Fruit fly (Drosophila melanogaster) whole organism, embryonic: Measurements from ENCODE around the gene CG6753.

Experiments
- B-H2 ChIP-seq: fragments of 200-800 bp; sonication (Bioruptor generic); optimal IDR thresholded peaks from 2 replicates; lab custom pipeline; 2018; ENCODE audit warnings: missing biosample characterization, mild to moderate bottlenecking, missing genetic modification characterization
- CG1024 ChIP-seq: fragments of 200-800 bp; sonication (Bioruptor generic); IDR thresholded peaks from 2 replicates; pipeline ENCODE4 v1.3.6; 2022; ENCODE audit warnings: missing biosample characterization, missing genetic modification characterization
- CG11456 ChIP-seq: fragments of 200-800 bp; sonication (Bioruptor generic); IDR thresholded peaks from 3 replicates; pipeline ENCODE4 v1.3.6; 2022; ENCODE audit warnings: missing biosample characterization, missing genetic modification characterization
- CG12219 ChIP-seq: fragments of 200-800 bp; sonication (Bioruptor generic); optimal IDR thresholded peaks from 3 replicates; lab custom pipeline; 2018; ENCODE audit warnings: missing biosample characterization, mild to moderate bottlenecking, missing genetic modification characterization
- CG12236 ChIP-seq: fragments of 200-800 bp; sonication (Bioruptor generic); optimal IDR thresholded peaks from 2 replicates; lab custom pipeline; 2016; ENCODE audit warnings: missing biosample characterization, missing genetic modification characterization
- CG12769 ChIP-seq: fragments of 200-800 bp; sonication (Bioruptor generic); optimal IDR thresholded peaks from 2 replicates; lab custom pipeline; 2019; ENCODE audit warnings: missing biosample characterization, mild to moderate bottlenecking, missing genetic modification characterization, moderate library complexity
- CG13296 ChIP-seq: fragments of 200-800 bp; sonication (Bioruptor generic); optimal IDR thresholded peaks from 3 replicates; lab custom pipeline; 2018; ENCODE audit warnings: missing biosample characterization, mild to moderate bottlenecking, missing genetic modification characterization
- CG14014 ChIP-seq: fragments of 200-800 bp; sonication (Bioruptor generic); IDR thresholded peaks from 2 replicates; pipeline ENCODE4 v1.3.6; 2022; ENCODE audit warnings: missing biosample characterization, missing genetic modification characterization
- CG17186 ChIP-seq: fragments of 200-800 bp; sonication (Bioruptor generic); optimal IDR thresholded peaks from 3 replicates; lab custom pipeline; 2017; ENCODE audit warnings: missing biosample characterization, missing genetic modification reagents, missing genetic modification characterization
- CG18476 ChIP-seq: fragments of 200-800 bp; sonication (Bioruptor generic); optimal IDR thresholded peaks from 2 replicates; lab custom pipeline; 2016; ENCODE audit warnings: missing biosample characterization, mild to moderate bottlenecking, missing genetic modification characterization
- CG2889 ChIP-seq: fragments of 200-800 bp; sonication (Bioruptor generic); IDR thresholded peaks from 3 replicates; pipeline ENCODE4 v1.3.6; 2022; ENCODE audit warnings: missing biosample characterization, missing genetic modification characterization
- CG32532 ChIP-seq: fragments of 200-800 bp; sonication (Bioruptor generic); IDR thresholded peaks from 2 replicates; pipeline ENCODE4 v1.3.6; 2022; ENCODE audit warnings: missing biosample characterization, missing genetic modification characterization
- CG3838 ChIP-seq: fragments of 200-800 bp; sonication (Bioruptor generic); optimal IDR thresholded peaks from 3 replicates; lab custom pipeline; 2016; ENCODE audit warnings: missing biosample characterization, missing genetic modification characterization
- CG4360 ChIP-seq: fragments of 200-800 bp; sonication (Bioruptor generic); IDR thresholded peaks from 2 replicates; pipeline ENCODE4 v1.3.6; 2022; ENCODE audit warnings: missing biosample characterization, missing genetic modification characterization
- CG4404 ChIP-seq: fragments of 200-800 bp; sonication (Bioruptor generic); IDR thresholded peaks from 2 replicates; pipeline ENCODE4 v1.3.6; 2022; ENCODE audit warnings: missing biosample characterization, missing genetic modification characterization
- CG4730 ChIP-seq: fragments of 200-800 bp; sonication (Bioruptor generic); IDR thresholded peaks from 2 replicates; pipeline ENCODE4 v1.3.6; 2022; ENCODE audit warnings: missing biosample characterization, missing genetic modification characterization
- CG6272 ChIP-seq: fragments of 200-800 bp; sonication (Bioruptor generic); IDR thresholded peaks from 2 replicates; pipeline ENCODE4 v1.3.6; 2022; ENCODE audit warnings: missing biosample characterization, missing genetic modification characterization
- CG6854 ChIP-seq: fragments of 200-800 bp; sonication (Bioruptor generic); optimal IDR thresholded peaks from 3 replicates; lab custom pipeline; 2017; ENCODE audit warnings: missing biosample characterization, mild to moderate bottlenecking, missing genetic modification characterization
- CG7786 ChIP-seq: fragments of 200-800 bp; sonication (Bioruptor generic); optimal IDR thresholded peaks from 2 replicates; lab custom pipeline; 2016; ENCODE audit warnings: missing biosample characterization, missing genetic modification characterization
- Gsc ChIP-seq: fragments of 200-800 bp; sonication (Bioruptor generic); IDR thresholded peaks from 2 replicates; pipeline ENCODE4 v1.3.6; 2022; ENCODE audit warnings: missing biosample characterization, missing genetic modification characterization
- HHEX ChIP-seq: fragments of 200-800 bp; sonication (Bioruptor generic); optimal IDR thresholded peaks from 3 replicates; lab custom pipeline; 2017; ENCODE audit warnings: missing biosample characterization, mild to moderate bottlenecking, missing genetic modification characterization, missing genetic modification reagents
- Hr78 ChIP-seq, 2 experiments: fragments of 200-800 bp in 1 of 2; fragments of >200 bp in 1 of 2; sonication (Bioruptor generic) in 1 of 2; optimal IDR thresholded peaks; 2 replicates each; lab custom pipeline; 2017 to 2019; ENCODE audit warnings: missing biosample characterization in 2 of 2, missing genetic modification characterization in 2 of 2, mild to moderate bottlenecking in 1 of 2, moderate library complexity in 1 of 2
- Lim3 ChIP-seq: fragments of 200-800 bp; sonication (Bioruptor generic); IDR thresholded peaks from 2 replicates; pipeline ENCODE4 v1.3.6; 2022; ENCODE audit warnings: missing biosample characterization, missing genetic modification characterization
- Max ChIP-seq: fragments of 200-800 bp; sonication (Bioruptor generic); optimal IDR thresholded peaks from 2 replicates; lab custom pipeline; 2016; ENCODE audit warnings: missing biosample characterization, mild to moderate bottlenecking, missing genetic modification characterization
- Meics ChIP-seq: fragments of 200-800 bp; sonication (Bioruptor generic); optimal IDR thresholded peaks from 2 replicates; lab custom pipeline; 2017; ENCODE audit warnings: missing biosample characterization, mild to moderate bottlenecking, missing genetic modification characterization
- NfI ChIP-seq: fragments of 200-800 bp; sonication (Bioruptor generic); optimal IDR thresholded peaks from 3 replicates; lab custom pipeline; 2018; ENCODE audit warnings: missing biosample characterization, mild to moderate bottlenecking, missing genetic modification characterization, moderate library complexity
- Rfx ChIP-seq: fragments of 200-800 bp; sonication (Bioruptor generic); IDR thresholded peaks from 2 replicates; pipeline ENCODE4 v1.3.6; 2022; ENCODE audit warnings: missing biosample characterization, missing genetic modification characterization
- Spps ChIP-seq: fragments of 200-800 bp; sonication (Bioruptor generic); optimal IDR thresholded peaks from 2 replicates; lab custom pipeline; 2018; ENCODE audit warnings: missing biosample characterization, mild to moderate bottlenecking, missing genetic modification characterization
- Sry-δ ChIP-seq: fragments of 200-800 bp; sonication (Bioruptor generic); optimal IDR thresholded peaks from 2 replicates; lab custom pipeline; 2016; ENCODE audit warnings: missing biosample characterization, missing genetic modification characterization
- abd-A ChIP-seq: fragments of 200-800 bp; sonication (Bioruptor generic); optimal IDR thresholded peaks from 3 replicates; lab custom pipeline; 2019; ENCODE audit warnings: missing biosample characterization, mild to moderate bottlenecking, missing genetic modification characterization, moderate library complexity
- bab2 ChIP-seq: fragments of 200-800 bp; sonication (Bioruptor generic); optimal IDR thresholded peaks from 2 replicates; lab custom pipeline; 2016; ENCODE audit warnings: missing biosample characterization, missing genetic modification characterization
- btn ChIP-seq: fragments of 200-800 bp; sonication (Bioruptor generic); optimal IDR thresholded peaks from 2 replicates; lab custom pipeline; 2016; ENCODE audit warnings: missing biosample characterization, missing genetic modification characterization
- ci ChIP-seq: fragments of 200-800 bp; sonication (Bioruptor generic); IDR thresholded peaks from 3 replicates; pipeline ENCODE4 v1.3.6; 2022; ENCODE audit warnings: missing biosample characterization, missing genetic modification characterization
- croc ChIP-seq: fragments of 200-800 bp; sonication (Bioruptor generic); conservative IDR thresholded peaks from 3 replicates; pipeline ENCODE4 v1.3.6; 2022; ENCODE audit warnings: missing biosample characterization, missing genetic modification characterization
- dpn ChIP-seq, 2 experiments: fragments of 200-800 bp; sonication (Bioruptor generic); optimal IDR thresholded peaks; 3 replicates each; lab custom pipeline; 2016; ENCODE audit warnings: missing biosample characterization in 2 of 2, missing genetic modification characterization in 2 of 2
- ewg ChIP-seq: fragments of 200-800 bp; sonication (Bioruptor generic); optimal IDR thresholded peaks from 3 replicates; lab custom pipeline; 2017; ENCODE audit warnings: mild to moderate bottlenecking, missing biosample characterization, missing genetic modification reagents, missing genetic modification characterization
- gsb ChIP-seq: fragments of 200-800 bp; sonication (Bioruptor generic); IDR thresholded peaks from 2 replicates; pipeline ENCODE4 v1.3.6; 2022; ENCODE audit warnings: missing biosample characterization, missing genetic modification characterization
- hkb ChIP-seq, 2 experiments: fragments of 200-800 bp in 1 of 2; fragments of >200 bp in 1 of 2; sonication (Bioruptor generic) in 1 of 2; IDR thresholded peaks in 1 of 2; optimal IDR thresholded peaks in 1 of 2; 2 replicates each; pipeline versions ENCODE4 v1.3.6 to Lab custom; 2017 to 2022; ENCODE audit warnings: missing biosample characterization in 1 of 2, missing genetic modification characterization in 1 of 2
- kni ChIP-seq: fragments of 200-800 bp; sonication (Bioruptor generic); optimal IDR thresholded peaks from 3 replicates; lab custom pipeline; 2017; ENCODE audit warnings: mild to moderate bottlenecking, missing biosample characterization, missing genetic modification reagents, missing genetic modification characterization
- lmd ChIP-seq: fragments of 200-800 bp; sonication (Bioruptor generic); IDR thresholded peaks from 2 replicates; pipeline ENCODE4 v1.3.6; 2022; ENCODE audit warnings: missing biosample characterization, missing genetic modification characterization
- oc ChIP-seq: fragments of 200-800 bp; sonication (Bioruptor generic); optimal IDR thresholded peaks from 2 replicates; lab custom pipeline; 2018; ENCODE audit warnings: missing biosample characterization, mild to moderate bottlenecking, missing genetic modification characterization, moderate library complexity
- pum ChIP-seq: fragments of 200-800 bp; sonication (Bioruptor generic); optimal IDR thresholded peaks from 2 replicates; lab custom pipeline; 2016; ENCODE audit warnings: missing biosample characterization, missing genetic modification characterization
- scrt ChIP-seq: fragments of 200-800 bp; sonication (Bioruptor generic); optimal IDR thresholded peaks from 2 replicates; lab custom pipeline; 2018; ENCODE audit warnings: missing biosample characterization, mild to moderate bottlenecking, missing genetic modification characterization, moderate library complexity
- sisA ChIP-seq: fragments of 200-800 bp; sonication (Bioruptor generic); IDR thresholded peaks from 2 replicates; pipeline ENCODE4 v1.3.6; 2022; ENCODE audit warnings: missing biosample characterization, missing genetic modification characterization
- sr ChIP-seq: fragments of 200-800 bp; sonication (Bioruptor generic); IDR thresholded peaks from 3 replicates; pipeline ENCODE4 v1.3.6; 2022; ENCODE audit warnings: missing biosample characterization, missing genetic modification characterization
- tll ChIP-seq, 2 experiments: fragments of 200-800 bp in 1 of 2; fragments of >200 bp in 1 of 2; sonication (Bioruptor generic) in 1 of 2; optimal IDR thresholded peaks; 2 replicates each; lab custom pipeline; 2017 to 2019; ENCODE audit warnings: missing biosample characterization in 2 of 2, missing genetic modification characterization in 2 of 2, mild to moderate bottlenecking in 1 of 2, moderate library complexity in 1 of 2
- trh ChIP-seq: fragments of 200-800 bp; sonication (Bioruptor generic); optimal IDR thresholded peaks from 2 replicates; lab custom pipeline; 2016; ENCODE audit warnings: missing biosample characterization, missing genetic modification characterization
- unc-4 ChIP-seq: fragments of 200-800 bp; sonication (Bioruptor generic); IDR thresholded peaks from 2 replicates; pipeline ENCODE4 v1.3.6; 2022; ENCODE audit warnings: missing biosample characterization, missing genetic modification characterization; ENCODE audit not compliant: partially characterized antibody
- z ChIP-seq: fragments of 200-800 bp; sonication (Bioruptor generic); IDR thresholded peaks from 3 replicates; pipeline ENCODE4 v1.3.6; 2022; ENCODE audit warnings: missing biosample characterization, missing genetic modification characterization
- zf30C ChIP-seq: fragments of 200-800 bp; sonication (Bioruptor generic); optimal IDR thresholded peaks from 3 replicates; lab custom pipeline; 2018; ENCODE audit warnings: missing biosample characterization, mild to moderate bottlenecking, missing genetic modification characterization

The CG6753 gene

DNA sequence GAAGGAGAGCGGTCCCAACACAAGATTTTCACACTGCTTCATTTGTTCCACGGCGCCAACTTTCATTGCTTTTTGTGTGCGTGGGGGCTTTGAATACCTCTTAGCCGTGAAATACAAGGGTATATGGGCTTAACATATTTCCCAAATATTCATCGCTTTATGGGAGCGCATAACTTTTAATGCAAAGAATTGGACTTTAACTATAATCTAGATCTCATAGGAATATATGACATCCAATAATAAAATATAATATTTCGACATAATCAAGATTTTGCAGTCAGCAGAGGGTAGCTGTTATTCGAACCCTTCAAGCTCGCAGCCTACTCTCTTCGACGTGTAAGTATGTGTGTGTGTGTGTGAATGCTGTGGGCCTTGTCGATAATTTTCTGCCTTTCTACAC is 50.6 kb downstream of the CG6753 start (continued):
- TF ChIP-seq hkb (optimal IDR thresholded peaks at IDR 0.05; lab: Kevin White, UChicago) (no peak), hkb (GFP tag; IDR thresholded peaks at IDR 0.05; lab: Robert Waterston, UW) (peak; percentile 66), CG13296 (GFP tag; lab: Kevin White, UChicago) (no peak), CG18476 (GFP tag; lab: Kevin White, UChicago) (no peak), ci (GFP tag; lab: Robert Waterston, UW) (peak; percentile 51; the same call in 2 of the 3 replicates), sr (no peak), CG4360 (GFP tag; lab: Robert Waterston, UW) (no peak), Max (GFP tag; lab: Kevin White, UChicago) (no peak), B-H2 (GFP tag; lab: Kevin White, UChicago) (no peak), oc (tag; lab: Kevin White, UChicago) (no peak), Spps (tag; lab: Kevin White, UChicago) (no peak), ewg (GFP tag; lab: Kevin White, UChicago) (no peak), CG12236 (GFP tag; lab: Kevin White, UChicago) (no peak), Lim3 (GFP tag; lab: Robert Waterston, UW) (no peak), scrt (GFP tag; lab: Kevin White, UChicago) (peak; percentile 39), CG2889 (GFP tag; lab: Robert Waterston, UW) (0 out of 3 replicates have a peak, but pooled peaks have one; percentile 36), tll (GFP tag; optimal IDR thresholded peaks at IDR 0.05; lab: Kevin White, UChicago) (no peak), HHEX (GFP tag; lab: Kevin White, UChicago) (peak; percentile 36), Sry-δ (GFP tag; lab: Kevin White, UChicago) (no peak), CG4730 (peak; percentile 46; the same call in 1 of the 2 replicates), Rfx (GFP tag; lab: Robert Waterston, UW) (0 out of 2 replicates have a peak, but pooled peaks have one; percentile 11), CG6854 (GFP tag; lab: Kevin White, UChicago) (no peak), CG7786 (GFP tag; lab: Kevin White, UChicago) (no peak), CG12219 (GFP tag; lab: Kevin White, UChicago) (peak; percentile 16), zf30C (GFP tag; lab: Kevin White, UChicago) (no peak), sisA (GFP tag; lab: Robert Waterston, UW) (peak; percentile 41; the same call in 1 of the 2 replicates), unc-4 (GFP tag; lab: Robert Waterston, UW) (no peak), CG17186 (GFP tag; lab: Kevin White, UChicago) (no peak), NfI (GFP tag; lab: Kevin White, UChicago) (peak; percentile 7), z (no peak), pum (GFP tag; lab: Kevin White, UChicago) (peak; percentile 29), Hr78 (GFP tag; optimal IDR thresholded peaks at IDR 0.05; lab: Kevin White, UChicago) (no peak), trh (GFP tag; lab: Kevin White, UChicago) (no peak), dpn (GFP tag; optimal IDR thresholded peaks at IDR 0.05; lab: Kevin White, UChicago) (peak in 1 of 2 experiments; percentile 11), CG3838 (no peak), Meics (peak; percentile 59), bab2 (GFP tag; lab: Kevin White, UChicago) (peak; percentile 33), lmd (peak; percentile 29; the same call in 1 of the 2 replicates), CG14014 (GFP tag; lab: Robert Waterston, UW) (0 out of 2 replicates have a peak, but pooled peaks have one; percentile 17), CG4404 (GFP tag; lab: Robert Waterston, UW) (no peak), kni (GFP tag; lab: Kevin White, UChicago) (no peak), croc (no peak), CG1024 (GFP tag; lab: Robert Waterston, UW) (no peak), Gsc (GFP tag; lab: Robert Waterston, UW) (no peak), btn (GFP tag; lab: Kevin White, UChicago) (no peak), CG6272 (GFP tag; lab: Robert Waterston, UW) (no peak), CG32532 (GFP tag; lab: Robert Waterston, UW) (no peak), CG12769 (tag; lab: Kevin White, UChicago) (peak; percentile 15), CG11456 (GFP tag; lab: Robert Waterston, UW) (no peak), gsb (no peak), abd-A (tag; lab: Kevin White, UChicago) (no peak)
